Worm (Caenorhabditis elegans): ENCODE measurements around the gene mpc-1.

DNA sequence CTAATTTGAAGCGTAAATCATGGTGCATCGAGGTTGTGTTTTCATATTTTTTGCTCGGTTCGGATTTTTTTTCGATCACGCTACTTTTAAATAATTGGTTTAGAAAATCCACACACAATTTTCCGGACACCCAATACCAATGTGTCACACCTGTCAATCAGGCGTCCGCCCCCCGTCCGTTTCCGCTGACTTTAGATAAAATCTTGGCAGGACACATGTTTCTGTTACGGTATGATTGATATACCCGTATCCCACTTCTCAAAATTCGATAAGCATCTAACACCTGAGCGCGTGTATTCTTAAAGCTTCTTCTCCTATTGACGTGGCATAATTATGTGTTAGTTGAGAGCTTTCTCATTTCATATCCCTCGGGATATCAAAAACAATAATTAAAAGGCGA, 34.8 kb downstream of the mpc-1 start:
- TF ChIP-seq cog-1 (tag; optimal IDR thresholded peaks at IDR 0.05), result no peak
- no peak for TF ChIP-seq ztf-29 (GFP tag; IDR thresholded peaks at IDR 0.05)
